Worm (Caenorhabditis elegans) whole organism, late embryonic: ENCODE measurements around the gene gss-1.

Experiments used
- C08G9.2 ChIP-seq: sonication (generic microtip); optimal IDR thresholded peaks from 2 replicates; lab custom pipeline; 2016; ENCODE audit warnings: mild to moderate bottlenecking, missing genetic modification characterization, moderate library complexity, missing compliant biosample characterization
- K02D7.2 ChIP-seq: sonication (generic microtip); optimal IDR thresholded peaks from 2 replicates; lab custom pipeline; 2017; ENCODE audit warnings: mild to moderate bottlenecking, missing genetic modification characterization, missing compliant biosample characterization
- T23F11.4 ChIP-seq: fragments of 200-800 bp; sonication (Bioruptor generic); optimal IDR thresholded peaks from 2 replicates; lab custom pipeline; 2018; ENCODE audit warnings: mild to moderate bottlenecking, missing genetic modification characterization, missing compliant biosample characterization
- Y22D7AL.16 ChIP-seq: sonication (generic microtip); optimal IDR thresholded peaks from 2 replicates; lab custom pipeline; 2016; ENCODE audit warnings: missing genetic modification characterization, missing compliant biosample characterization
- ahr-1 ChIP-seq: sonication (generic microtip); optimal IDR thresholded peaks from 2 replicates; lab custom pipeline; 2016; ENCODE audit warnings: missing genetic modification characterization, missing compliant biosample characterization
- ama-1 ChIP-seq: fragments of 150-350 bp; optimal IDR thresholded peaks from 2 replicates; lab custom pipeline; 2014
- ceh-14 ChIP-seq: sonication (generic microtip); optimal IDR thresholded peaks from 2 replicates; lab custom pipeline; 2016; ENCODE audit warnings: missing genotype, missing genetic modification characterization, missing compliant biosample characterization
- ceh-18 ChIP-seq: sonication (generic microtip); optimal IDR thresholded peaks from 2 replicates; lab custom pipeline; 2016; ENCODE audit warnings: missing genetic modification characterization, missing compliant biosample characterization
- ceh-2 ChIP-seq: sonication (generic microtip); optimal IDR thresholded peaks from 2 replicates; lab custom pipeline; 2016; ENCODE audit warnings: missing genotype, missing genetic modification characterization, missing compliant biosample characterization
- ceh-22 ChIP-seq: sonication (generic microtip); optimal IDR thresholded peaks from 2 replicates; lab custom pipeline; 2017; ENCODE audit warnings: missing biosample characterization, missing genetic modification characterization
- ceh-24 ChIP-seq: sonication (generic microtip); optimal IDR thresholded peaks from 2 replicates; lab custom pipeline; 2016; ENCODE audit warnings: mild to moderate bottlenecking, missing genetic modification characterization, missing compliant biosample characterization
- ceh-30 ChIP-seq: fragments of 150-350 bp; optimal IDR thresholded peaks from 2 replicates; lab custom pipeline; 2014; ENCODE audit warnings: missing biosample characterization, missing genetic modification characterization
- ceh-34 ChIP-seq: sonication (generic microtip); optimal IDR thresholded peaks from 2 replicates; lab custom pipeline; 2016; ENCODE audit warnings: mild to moderate bottlenecking, missing genetic modification characterization, missing compliant biosample characterization
- ceh-45 ChIP-seq: fragments of 200-800 bp; sonication (Bioruptor generic); IDR thresholded peaks from 2 replicates; pipeline ENCODE4 v1.3.6; 2022; ENCODE audit warnings: missing genetic modification reagents, missing genetic modification characterization, missing compliant biosample characterization
- ceh-48 ChIP-seq: sonication (generic microtip); optimal IDR thresholded peaks from 2 replicates; lab custom pipeline; 2016; ENCODE audit warnings: missing genetic modification characterization, inconsistent platforms, missing compliant biosample characterization
- ceh-9 ChIP-seq: sonication (generic microtip); optimal IDR thresholded peaks from 2 replicates; lab custom pipeline; 2016; ENCODE audit warnings: mild to moderate bottlenecking, missing genetic modification characterization, inconsistent platforms, missing compliant biosample characterization
- elt-2 ChIP-seq: sonication (generic microtip); optimal IDR thresholded peaks from 2 replicates; lab custom pipeline; 2016; ENCODE audit warnings: missing genetic modification reagents, missing genetic modification characterization, missing compliant biosample characterization
- elt-4 ChIP-seq: sonication (generic microtip); optimal IDR thresholded peaks from 2 replicates; lab custom pipeline; 2016; ENCODE audit warnings: missing genetic modification characterization, missing compliant biosample characterization
- ets-4 ChIP-seq: sonication (generic microtip); optimal IDR thresholded peaks from 2 replicates; lab custom pipeline; 2016; ENCODE audit warnings: missing genetic modification characterization, missing compliant biosample characterization
- eyg-1 ChIP-seq: sonication (generic microtip); optimal IDR thresholded peaks from 2 replicates; lab custom pipeline; 2016; ENCODE audit warnings: missing genotype, missing genetic modification characterization, missing compliant biosample characterization
- fkh-10 ChIP-seq: fragments of 150-350 bp; optimal IDR thresholded peaks from 2 replicates; lab custom pipeline; 2014; ENCODE audit warnings: missing biosample characterization, missing genetic modification reagents, missing genetic modification characterization
- gmeb-2 ChIP-seq: sonication (generic microtip); optimal IDR thresholded peaks from 2 replicates; lab custom pipeline; 2016; ENCODE audit warnings: missing genetic modification characterization, inconsistent platforms, missing compliant biosample characterization
- hlh-13 ChIP-seq: fragments of 200-800 bp; sonication (Bioruptor generic); optimal IDR thresholded peaks from 2 replicates; lab custom pipeline; 2018; ENCODE audit warnings: mild to moderate bottlenecking, missing genetic modification characterization, missing compliant biosample characterization
- hlh-15 ChIP-seq: sonication (generic microtip); optimal IDR thresholded peaks from 2 replicates; lab custom pipeline; 2016; ENCODE audit warnings: missing genetic modification characterization, missing compliant biosample characterization
- hlh-8 ChIP-seq: sonication (generic microtip); optimal IDR thresholded peaks from 2 replicates; lab custom pipeline; 2016; ENCODE audit warnings: missing genotype, missing genetic modification characterization, missing compliant biosample characterization
- lim-6 ChIP-seq: sonication (generic microtip); optimal IDR thresholded peaks from 2 replicates; lab custom pipeline; 2016; ENCODE audit warnings: missing genetic modification characterization, missing compliant biosample characterization
- lin-11 ChIP-seq: fragments of 200-800 bp; sonication (Bioruptor generic); optimal IDR thresholded peaks from 2 replicates; lab custom pipeline; 2018; ENCODE audit warnings: mild to moderate bottlenecking, missing genetic modification characterization, missing compliant biosample characterization
- madf-2 ChIP-seq: sonication (generic microtip); optimal IDR thresholded peaks from 2 replicates; lab custom pipeline; 2017; ENCODE audit warnings: missing genetic modification characterization, missing compliant biosample characterization
- nfya-1 ChIP-seq: sonication (generic microtip); optimal IDR thresholded peaks from 2 replicates; lab custom pipeline; 2017; ENCODE audit warnings: missing genetic modification characterization, mild to moderate bottlenecking, missing compliant biosample characterization, antibody characterized with exemption, moderate library complexity
- nhr-232 ChIP-seq: sonication (generic microtip); optimal IDR thresholded peaks from 2 replicates; lab custom pipeline; 2016; ENCODE audit warnings: missing genetic modification characterization, missing compliant biosample characterization
- npax-4 ChIP-seq: sonication (generic microtip); optimal IDR thresholded peaks from 2 replicates; lab custom pipeline; 2016; ENCODE audit warnings: missing genetic modification characterization, missing compliant biosample characterization
- pat-9 ChIP-seq: fragments of 200-800 bp; sonication (Bioruptor generic); optimal IDR thresholded peaks from 2 replicates; lab custom pipeline; 2018; ENCODE audit warnings: mild to moderate bottlenecking, missing genetic modification characterization, moderate library complexity, missing compliant biosample characterization
- pax-1 ChIP-seq: fragments of 150-350 bp; optimal IDR thresholded peaks from 2 replicates; lab custom pipeline; 2014; ENCODE audit warnings: missing biosample characterization, missing genetic modification characterization
- pha-2 ChIP-seq: sonication (generic microtip); optimal IDR thresholded peaks from 2 replicates; lab custom pipeline; 2017; ENCODE audit warnings: mild to moderate bottlenecking, missing genetic modification characterization, missing compliant biosample characterization
- pqm-1 ChIP-seq: sonication (generic microtip); optimal IDR thresholded peaks from 2 replicates; lab custom pipeline; 2016; ENCODE audit warnings: missing genetic modification characterization, missing compliant biosample characterization
- pros-1 ChIP-seq: fragments of 150-350 bp; optimal IDR thresholded peaks from 2 replicates; lab custom pipeline; 2014; ENCODE audit warnings: missing biosample characterization, missing genetic modification reagents, missing genetic modification characterization
- ref-2 ChIP-seq: sonication (generic microtip); optimal IDR thresholded peaks from 2 replicates; lab custom pipeline; 2016; ENCODE audit warnings: missing genetic modification characterization, missing compliant biosample characterization
- sox-4 ChIP-seq: sonication (generic microtip); optimal IDR thresholded peaks from 2 replicates; lab custom pipeline; 2017; ENCODE audit warnings: mild to moderate bottlenecking, missing genetic modification characterization, inconsistent platforms, missing compliant biosample characterization
- tbx-2 ChIP-seq: sonication (generic microtip); optimal IDR thresholded peaks from 2 replicates; lab custom pipeline; 2016; ENCODE audit warnings: missing genetic modification characterization, missing compliant biosample characterization
- tbx-7 ChIP-seq: sonication (generic microtip); optimal IDR thresholded peaks from 2 replicates; lab custom pipeline; 2016; ENCODE audit warnings: missing genotype, missing genetic modification characterization, missing compliant biosample characterization
- unc-3 ChIP-seq, 2 experiments: fragments of 200-800 bp in 1 of 2; sonication (Bioruptor generic) in 1 of 2; sonication (generic microtip) in 1 of 2; conservative IDR thresholded peaks in 1 of 2; optimal IDR thresholded peaks in 1 of 2; 2 replicates each; pipeline versions ENCODE4 v1.3.6 to Lab custom; 2016 to 2022; ENCODE audit warnings: missing compliant biosample characterization in 2 of 2, missing genetic modification characterization in 2 of 2, missing genetic modification reagents in 1 of 2
- unc-42 ChIP-seq: sonication (generic microtip); optimal IDR thresholded peaks from 2 replicates; lab custom pipeline; 2016; ENCODE audit warnings: missing genotype, missing genetic modification characterization, missing compliant biosample characterization
- unc-55 ChIP-seq: sonication (generic microtip); optimal IDR thresholded peaks from 2 replicates; lab custom pipeline; 2017; ENCODE audit warnings: missing biosample characterization, missing genetic modification reagents, missing genetic modification characterization
- ztf-16 ChIP-seq: sonication (generic microtip); optimal IDR thresholded peaks from 2 replicates; lab custom pipeline; 2017; ENCODE audit warnings: missing genetic modification characterization, missing compliant biosample characterization

The gss-1 gene

DNA sequence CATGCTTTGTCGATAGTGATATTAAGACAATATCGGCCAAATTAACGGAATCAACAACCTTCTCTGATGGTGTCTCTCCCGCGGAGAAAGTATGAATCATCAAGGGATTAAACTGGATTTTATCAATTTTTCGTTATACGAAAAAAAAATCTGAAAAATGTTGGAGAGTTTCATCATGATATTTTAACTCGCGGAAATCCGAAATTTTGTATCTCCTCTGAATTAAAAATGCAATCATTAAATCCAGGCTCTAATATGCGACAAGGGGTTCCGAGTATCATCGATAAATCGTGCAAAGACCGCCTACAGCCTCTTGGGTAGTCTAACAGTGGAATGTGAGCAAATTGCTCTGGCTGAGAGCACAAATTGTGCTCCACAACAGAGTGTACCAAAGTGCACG, 39.1 kb downstream of the gss-1 start, which contains the start of gene C06C3.10:
C06C3.10 (minus strand) TSS at position 101 of the 400 bp plus-strand sequence.
- TF ChIP-seq ceh-24 = no peak
- TF ChIP-seq unc-55 (GFP tag; lab: Kevin White, UChicago) = no peak
- TF ChIP-seq pax-1 (tag; lab: Kevin White, UChicago) = no peak
- TF ChIP-seq unc-42 = no peak
- TF ChIP-seq tbx-2 = no peak
- no peak for TF ChIP-seq pat-9 (tag; lab: Kevin White, UChicago)
- no peak for TF ChIP-seq hlh-15 (tag; lab: Kevin White, UChicago)
- no peak for TF ChIP-seq ceh-22 (tag; lab: Kevin White, UChicago)
- no peak for TF ChIP-seq elt-4
- no peak for TF ChIP-seq T23F11.4 (GFP tag; lab: Kevin White, UChicago)
- no peak for TF ChIP-seq ceh-9 (tag; lab: Kevin White, UChicago)

- TF ChIP-seq Y22D7AL.16 (tag; lab: Kevin White, UChicago) (no peak), nhr-232 (tag; lab: Kevin White, UChicago) (no peak), hlh-8 (tag; lab: Kevin White, UChicago) (no peak), unc-3 (GFP tag; conservative IDR thresholded peaks at IDR 0.05; lab: Robert Waterston, UW) (no peak), unc-3 (tag; optimal IDR thresholded peaks at IDR 0.05; lab: Kevin White, UChicago) (no peak), K02D7.2 (tag; lab: Kevin White, UChicago) (no peak), pqm-1 (tag; lab: Kevin White, UChicago) (no peak), eyg-1 (tag; lab: Kevin White, UChicago) (no peak), ahr-1 (tag; lab: Kevin White, UChicago) (no peak)
These were observed 41.4 kb downstream of the gss-1 start, which contains the start of gene C06C3.12 for ce11 chrII:9374807-9375206. C06C3.12 (plus strand) TSS chrII:9375107.

DNA sequence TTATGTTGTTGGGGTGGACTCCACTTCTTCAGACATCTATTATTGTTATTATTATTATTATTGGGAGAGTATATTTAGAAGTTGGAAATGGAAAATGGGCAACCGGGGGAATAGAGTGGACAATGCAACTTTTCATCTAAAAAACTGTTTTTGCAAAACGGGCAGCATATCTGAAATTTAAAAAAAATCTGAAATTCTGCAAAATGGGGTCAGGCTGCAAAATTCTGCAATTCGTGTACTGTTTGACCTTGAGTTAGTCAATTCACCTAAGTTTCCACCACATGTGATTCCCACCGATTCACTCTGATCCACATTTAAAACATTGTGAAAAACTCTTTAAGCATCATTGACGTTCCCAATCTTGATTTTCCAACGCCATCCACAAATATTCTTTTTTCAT, 43.2 kb downstream of the gss-1 start, which contains the start of gene C06C3.4:
C06C3.4 (plus strand) TSS at position 301 of the 400 bp plus-strand sequence.
- TF ChIP-seq T23F11.4 (GFP tag; lab: Kevin White, UChicago) (no peak), ceh-9 (tag; lab: Kevin White, UChicago) (no peak), ceh-2 (tag; lab: Kevin White, UChicago) (no peak), hlh-13 (no peak), unc-3 (GFP tag; conservative IDR thresholded peaks at IDR 0.05; lab: Robert Waterston, UW) (no peak), unc-3 (tag; optimal IDR thresholded peaks at IDR 0.05; lab: Kevin White, UChicago) (no peak), unc-55 (GFP tag; lab: Kevin White, UChicago) (no peak)

ce11 chrII:9372393-9372792, 43.8 kb downstream of the gss-1 start, which contains the start of gene C06C3.3:
C06C3.3 (minus strand) TSS chrII:9372493.
- TF ChIP-seq ceh-34 (no peak), ceh-30 (tag; lab: Kevin White, UChicago) (no peak), hlh-13 (no peak), C08G9.2 (tag; lab: Kevin White, UChicago) (no peak), ama-1 (no peak), ceh-48 (tag; lab: Kevin White, UChicago) (no peak), gmeb-2 (tag; lab: Kevin White, UChicago) (no peak), Y22D7AL.16 (tag; lab: Kevin White, UChicago) (no peak), npax-4 (no peak), ets-4 (tag; lab: Kevin White, UChicago) (no peak), tbx-7 (tag; lab: Kevin White, UChicago) (no peak), ceh-18 (tag; lab: Kevin White, UChicago) (no peak)

DNA sequence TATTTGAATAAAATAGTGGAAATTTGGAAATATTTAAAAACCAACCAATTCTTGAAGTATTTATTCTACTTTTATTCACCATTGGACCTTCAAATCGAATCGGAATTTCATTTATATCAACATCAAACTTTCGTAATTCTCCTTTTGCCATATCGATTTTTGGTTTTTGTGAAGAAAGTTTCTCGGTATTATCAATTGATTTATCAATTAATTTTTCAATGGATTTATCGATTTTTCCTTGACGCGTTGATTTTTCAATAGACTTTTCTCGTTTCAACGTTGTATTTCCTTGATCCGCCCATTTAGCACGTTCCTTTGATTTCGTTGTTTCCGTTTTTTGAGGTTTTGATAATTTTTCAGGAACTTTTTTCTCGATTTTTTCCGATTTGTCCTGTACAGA, 46.8 kb downstream of the gss-1 start:
- TF ChIP-seq nfya-1 (tag; lab: Kevin White, UChicago) = no peak
- no peak for TF ChIP-seq ref-2 (tag; lab: Kevin White, UChicago)
- TF ChIP-seq ceh-22 (tag; lab: Kevin White, UChicago) = no peak
- TF ChIP-seq lim-6 (tag; lab: Kevin White, UChicago) = no peak
- no peak for TF ChIP-seq C08G9.2 (tag; lab: Kevin White, UChicago)
- TF ChIP-seq ceh-45 (GFP tag; lab: Robert Waterston, UW) = no peak
- TF ChIP-seq unc-55 (GFP tag; lab: Kevin White, UChicago) = no peak
- TF ChIP-seq lin-11 = no peak
- no peak for TF ChIP-seq fkh-10
- no peak for TF ChIP-seq pha-2 (tag; lab: Kevin White, UChicago)
- TF ChIP-seq pros-1 = no peak
- no peak for TF ChIP-seq hlh-8 (tag; lab: Kevin White, UChicago)
- no peak for TF ChIP-seq sox-4 (tag; lab: Kevin White, UChicago)
- no peak for TF ChIP-seq eyg-1 (tag; lab: Kevin White, UChicago)
- TF ChIP-seq ceh-14 (tag; lab: Kevin White, UChicago) = no peak
- TF ChIP-seq elt-2 (tag; lab: Kevin White, UChicago) = no peak
- TF ChIP-seq ztf-16 (tag; lab: Kevin White, UChicago) = no peak
- TF ChIP-seq madf-2 = no peak
